Fruit fly (Drosophila melanogaster): ENCODE data around the gene Eogt.

DNA sequence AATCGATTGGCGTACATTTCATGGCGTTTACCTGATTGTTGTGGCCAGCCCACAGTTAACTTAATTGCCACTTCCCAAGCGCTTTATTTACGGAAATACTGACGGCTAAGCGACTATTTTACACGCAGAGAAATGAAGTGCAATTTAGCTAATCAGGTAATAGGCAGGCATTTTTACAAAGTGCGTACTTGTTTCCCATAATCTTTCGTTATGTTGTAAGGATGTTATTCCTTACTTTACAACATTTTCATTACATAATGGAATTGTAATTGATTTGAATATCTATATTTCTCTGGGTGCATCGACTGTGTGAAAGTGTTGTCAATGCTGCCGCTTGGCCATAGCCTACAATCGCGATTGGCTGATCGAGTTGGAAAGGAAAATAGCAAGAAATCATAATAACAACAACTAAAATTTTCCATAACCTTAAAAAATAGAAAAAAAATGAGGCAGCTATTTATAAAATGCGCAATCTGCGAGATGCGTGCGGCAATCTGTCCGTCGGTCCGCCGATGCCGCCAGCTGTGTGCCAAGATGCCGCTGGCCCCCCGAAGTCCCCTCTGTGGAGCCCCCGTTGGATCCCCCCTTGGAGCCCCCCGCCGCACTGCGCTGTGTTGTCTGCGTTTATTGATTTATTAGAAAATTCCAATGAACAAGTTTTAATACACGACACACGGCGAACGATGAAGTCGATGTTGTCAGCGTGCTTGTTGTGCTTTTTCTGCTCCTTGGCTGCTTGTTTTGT lies 45.7 kb downstream of the Eogt start:
- no peak for TF ChIP-seq Mio (GFP tag; optimal IDR thresholded peaks at IDR 0.05)
- TF ChIP-seq fru (GFP tag; optimal IDR thresholded peaks at IDR 0.05), result peak; percentile 7
- TF ChIP-seq foxo (GFP tag; optimal IDR thresholded peaks at IDR 0.05), result peak in 1 of 2 experiments; percentile 7
- TF ChIP-seq h (GFP tag; optimal IDR thresholded peaks at IDR 0.05), result peak; percentile 25
- no peak for TF ChIP-seq CG32264 (GFP tag; optimal IDR thresholded peaks at IDR 0.05)
- TF ChIP-seq brk (GFP tag; optimal IDR thresholded peaks at IDR 0.05), result no peak
- TF ChIP-seq Hnf4 (GFP tag; optimal IDR thresholded peaks at IDR 0.05), result no peak
- TF ChIP-seq pan (optimal IDR thresholded peaks at IDR 0.05), result no peak
